Fruit fly (Drosophila melanogaster): ENCODE measurements around the gene TTLL3B.

Gene TTLL3B

dm6 chr2L:6708997-6709662 lies 23.5 kb upstream of the TTLL3B start, which contains the start of gene Tsp (continued):
- TF ChIP-seq CG13123 (GFP tag; optimal IDR thresholded peaks at IDR 0.05) (no peak), Rfx (GFP tag; IDR thresholded peaks at IDR 0.05) (0 out of 2 replicates have a peak, but pooled peaks have one; percentile 23), CkIIα-i1 (GFP tag; IDR thresholded peaks at IDR 0.05) (no peak), psq (GFP tag; optimal IDR thresholded peaks at IDR 0.05) (no peak), seq (GFP tag; IDR thresholded peaks at IDR 0.05) (peak; percentile 8; the same call in 1 of the 2 replicates), Eip74EF (GFP tag; optimal IDR thresholded peaks at IDR 0.05) (peak in 1 of 2 experiments; percentile 64), sd (tag; optimal IDR thresholded peaks at IDR 0.05) (peak; percentile 58), Ets65A (GFP tag) (peak; percentile 30), CG31224 (GFP tag; IDR thresholded peaks at IDR 0.05) (no peak), E2f1 (GFP tag; IDR thresholded peaks at IDR 0.05) (no peak), CG2199 (GFP tag; IDR thresholded peaks at IDR 0.05) (0 out of 3 replicates have a peak, but pooled peaks have one; percentile 51), chinmo (GFP tag; IDR thresholded peaks at IDR 0.05; ENCODE audit: partially characterized antibody) (peak; percentile 96; the same call in 3 of the 4 replicates), Jarid2 (GFP tag; optimal IDR thresholded peaks at IDR 0.05) (peak; percentile 79), Deaf1 (tag; optimal IDR thresholded peaks at IDR 0.05) (peak; percentile 4), CG7372 (GFP tag; IDR thresholded peaks at IDR 0.05) (no peak), CG3847 (GFP tag; IDR thresholded peaks at IDR 0.05) (no peak), Neu2 (GFP tag; optimal IDR thresholded peaks at IDR 0.05; ENCODE audit: borderline replicate concordance) (peak; percentile 44), D19A (tag; optimal IDR thresholded peaks at IDR 0.05) (no peak), CG4360 (GFP tag; IDR thresholded peaks at IDR 0.05) (peak; percentile 93), Nf-YB (GFP tag; optimal IDR thresholded peaks at IDR 0.05) (no peak), sug (tag; optimal IDR thresholded peaks at IDR 0.05) (peak; percentile 9), sim (GFP tag; IDR thresholded peaks at IDR 0.05) (no peak), Aef1 (GFP tag; IDR thresholded peaks at IDR 0.05) (peak; percentile 22; the same call in 1 of the 3 replicates), gem (tag; optimal IDR thresholded peaks at IDR 0.05) (peak; percentile 26), CG2678 (tag; optimal IDR thresholded peaks at IDR 0.05) (peak; percentile 8), Sox100B (GFP tag; optimal IDR thresholded peaks at IDR 0.05) (peak; percentile 5), CG10267 (tag; optimal IDR thresholded peaks at IDR 0.05) (peak; percentile 1), Adf1 (GFP tag; IDR thresholded peaks at IDR 0.05) (peak; percentile 95), CG13287 (GFP tag; IDR thresholded peaks at IDR 0.05; ENCODE audit: partially characterized antibody) (peak; percentile 62; the same call in 1 of the 2 replicates), tll (GFP tag; optimal IDR thresholded peaks at IDR 0.05) (no peak), CG7271 (tag; optimal IDR thresholded peaks at IDR 0.05) (peak; percentile 25), grn (GFP tag; optimal IDR thresholded peaks at IDR 0.05) (peak; percentile 55), lab (GFP tag; optimal IDR thresholded peaks at IDR 0.05) (peak; percentile 14), CG6813 (GFP tag; optimal IDR thresholded peaks at IDR 0.05) (no peak), MESR4 (GFP tag; optimal IDR thresholded peaks at IDR 0.05) (no peak), CG9215 (GFP tag; IDR thresholded peaks at IDR 0.05) (no peak), al (GFP tag; IDR thresholded peaks at IDR 0.05) (no peak), onecut (GFP tag; IDR thresholded peaks at IDR 0.05) (no peak), vvl (GFP tag; IDR thresholded peaks at IDR 0.05) (peak; percentile 54), sens (GFP tag) (peak; percentile 67), Opbp (GFP tag; IDR thresholded peaks at IDR 0.05; ENCODE audit: partially characterized antibody) (0 out of 3 replicates have a peak, but pooled peaks have one; percentile 27), row (GFP tag; IDR thresholded peaks at IDR 0.05) (peak; percentile 22; the same call in 1 of the 3 replicates), CG15514 (GFP tag; optimal IDR thresholded peaks at IDR 0.05) (peak; percentile 4), dm (GFP tag; optimal IDR thresholded peaks at IDR 0.05) (peak; percentile 68), ci (GFP tag; IDR thresholded peaks at IDR 0.05) (peak; percentile 17; the same call in 1 of the 3 replicates), CG8359 (GFP tag; optimal IDR thresholded peaks at IDR 0.05; ENCODE audit: borderline replicate concordance) (peak; percentile 7), E2f2 (GFP tag; IDR thresholded peaks at IDR 0.05) (peak; percentile 5; the same call in 1 of the 2 replicates), CG30403 (GFP tag; optimal IDR thresholded peaks at IDR 0.05) (no peak), Med (GFP tag) (peak; percentile 38)
